Worm (Caenorhabditis elegans): ENCODE data around the gene snpc-3.4.

Gene snpc-3.4

ce11 chrIII:4060019-4060418 is 40.2 kb downstream of the snpc-3.4 start, which contains the start of gene his-70:
his-70 (minus strand) TSS chrIII:4060119.
- TF ChIP-seq F10E7.11 (tag; optimal IDR thresholded peaks at IDR 0.05) = no peak
- TF ChIP-seq ccch-3 (GFP tag; optimal IDR thresholded peaks at IDR 0.05) = no peak
- TF ChIP-seq nhr-27 (tag; optimal IDR thresholded peaks at IDR 0.05) = no peak
- TF ChIP-seq lin-40 (tag; optimal IDR thresholded peaks at IDR 0.05) = no peak
- no peak for TF ChIP-seq tlf-1 (GFP tag; optimal IDR thresholded peaks at IDR 0.05)
- no peak for TF ChIP-seq unc-130 (GFP tag; optimal IDR thresholded peaks at IDR 0.05)
- no peak for TF ChIP-seq nfya-2 (GFP tag; IDR thresholded peaks at IDR 0.05)
- TF ChIP-seq B0035.1 (tag; optimal IDR thresholded peaks at IDR 0.05) = no peak
- no peak for TF ChIP-seq ceh-58 (GFP tag; IDR thresholded peaks at IDR 0.05)
- TF ChIP-seq F39B2.1 (GFP tag; IDR thresholded peaks at IDR 0.05) = no peak
- TF ChIP-seq lsy-27 (tag; optimal IDR thresholded peaks at IDR 0.05; ENCODE audit: borderline replicate concordance, insufficient read depth) = no peak

- TF ChIP-seq rpc-1 (optimal IDR thresholded peaks at IDR 0.05) = peak; percentile 37
- TF ChIP-seq rpc-1 (tag; optimal IDR thresholded peaks at IDR 0.05) = peak; percentile 65
- TF ChIP-seq ztf-18 (tag; optimal IDR thresholded peaks at IDR 0.05) = peak; percentile 6
- TF ChIP-seq zfh-2 (GFP tag; conservative IDR thresholded peaks at IDR 0.05) = 0 out of 2 replicates have a peak, but pooled peaks have one; percentile 20
- TF ChIP-seq tbp1 (GFP tag; optimal IDR thresholded peaks at IDR 0.05) = peak; percentile 69
- 0 out of 2 replicates have a peak, but pooled peaks have one; percentile 13 for TF ChIP-seq F33H1.4 (GFP tag; IDR thresholded peaks at IDR 0.05)
- 0 out of 2 replicates have a peak, but pooled peaks have one; percentile 4 for TF ChIP-seq madf-3 (GFP tag; IDR thresholded peaks at IDR 0.05)
- peak; percentile 43 for TF ChIP-seq D2030.7 (GFP tag; IDR thresholded peaks at IDR 0.05)
- TF ChIP-seq cebp-2 (GFP tag; IDR thresholded peaks at IDR 0.05) = 0 out of 2 replicates have a peak, but pooled peaks have one; percentile 75
- peak; percentile 54; the same call in 1 of the 2 replicates for TF ChIP-seq lin-26 (GFP tag; IDR thresholded peaks at IDR 0.05)
These were observed 41.1 kb downstream of the snpc-3.4 start for ce11 chrIII:4060856-4061383.

DNA sequence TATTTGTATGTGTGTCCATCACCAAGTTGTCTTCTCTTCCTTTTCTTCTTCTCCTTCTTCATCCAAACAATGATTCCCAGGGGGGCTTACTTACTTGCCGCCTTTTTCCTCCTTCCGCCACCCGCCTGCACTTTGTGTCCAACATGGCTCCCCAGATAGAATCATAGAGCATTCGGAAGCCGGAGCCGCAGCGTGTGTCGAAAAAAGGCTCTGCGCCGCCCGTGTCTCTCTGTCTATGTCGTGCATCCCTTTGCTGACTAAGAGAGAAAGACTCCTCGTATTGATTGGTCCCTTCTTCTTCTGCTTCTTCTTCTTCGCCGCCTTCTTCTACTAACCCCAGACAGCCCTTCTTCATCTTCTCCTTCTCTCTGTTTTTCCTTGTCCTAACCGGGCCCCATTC is 43.9 kb downstream of the snpc-3.4 start:
- TF ChIP-seq nfya-1 (tag; optimal IDR thresholded peaks at IDR 0.05; ENCODE audit: borderline replicate concordance, insufficient read depth) (no peak), ztf-25 (GFP tag; IDR thresholded peaks at IDR 0.05) (0 out of 2 replicates have a peak, but pooled peaks have one; percentile 34), ztf-18 (tag; optimal IDR thresholded peaks at IDR 0.05) (peak; percentile 1), tbp1 (GFP tag; optimal IDR thresholded peaks at IDR 0.05) (no peak), K12H6.12 (tag; optimal IDR thresholded peaks at IDR 0.05) (peak; percentile 33), mcd-1 (GFP tag; IDR thresholded peaks at IDR 0.05) (0 out of 2 replicates have a peak, but pooled peaks have one; percentile 38), lsl-1 (GFP tag; optimal IDR thresholded peaks at IDR 0.05) (no peak), efl-1 (GFP tag; optimal IDR thresholded peaks at IDR 0.05) (no peak), attf-3 (GFP tag; conservative IDR thresholded peaks at IDR 0.05) (0 out of 2 replicates have a peak, but pooled peaks have one; percentile 16), sdz-38 (tag; optimal IDR thresholded peaks at IDR 0.05) (no peak), zfh-2 (GFP tag; conservative IDR thresholded peaks at IDR 0.05) (peak; percentile 94), ccch-3 (GFP tag; optimal IDR thresholded peaks at IDR 0.05) (no peak), attf-5 (GFP tag; optimal IDR thresholded peaks at IDR 0.05) (peak; percentile 13), mes-4 (tag; optimal IDR thresholded peaks at IDR 0.05) (no peak), cebp-1 (GFP tag; IDR thresholded peaks at IDR 0.05) (no peak), cebp-1 (tag; optimal IDR thresholded peaks at IDR 0.05) (peak; percentile 38)

DNA sequence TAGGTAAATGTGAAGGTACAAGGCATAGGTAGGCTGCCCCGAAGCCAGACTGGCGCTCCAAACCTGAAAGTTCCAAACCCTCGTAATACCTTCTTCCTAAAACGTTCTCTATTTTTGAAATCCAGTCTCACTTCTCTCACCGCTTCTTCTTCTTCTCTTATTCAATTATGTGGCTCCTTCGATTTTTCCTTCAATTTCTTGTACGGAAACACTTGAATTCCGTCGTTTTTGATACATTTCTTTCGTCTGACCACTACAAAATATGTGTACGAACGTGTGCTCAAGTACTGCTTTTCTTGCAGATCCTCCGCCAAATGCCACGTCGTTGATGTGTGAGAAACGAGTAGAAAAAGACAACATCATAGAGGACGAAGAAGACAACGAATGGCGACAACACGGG is 46.5 kb downstream of the snpc-3.4 start, which contains the start of gene unc-79:
unc-79 (plus strand) TSS at position 301 of the 400 bp plus-strand sequence.
- no peak for TF ChIP-seq B0019.2 (GFP tag; conservative IDR thresholded peaks at IDR 0.05)
- TF ChIP-seq F55B11.4 (tag; optimal IDR thresholded peaks at IDR 0.05; ENCODE audit: borderline replicate concordance, insufficient read depth) = no peak
- TF ChIP-seq ceh-58 (GFP tag; IDR thresholded peaks at IDR 0.05) = no peak
- no peak for TF ChIP-seq athp-1 (tag; optimal IDR thresholded peaks at IDR 0.05)
- TF ChIP-seq madf-3 (GFP tag; IDR thresholded peaks at IDR 0.05) = no peak
- TF ChIP-seq F57C9.4 (tag; optimal IDR thresholded peaks at IDR 0.05) = no peak
- TF ChIP-seq ZK185.1 (tag; optimal IDR thresholded peaks at IDR 0.05; ENCODE audit: poor library complexity, severe bottlenecking) = no peak
- no peak for TF ChIP-seq nfya-1 (tag; optimal IDR thresholded peaks at IDR 0.05; ENCODE audit: borderline replicate concordance, insufficient read depth)
- no peak for TF ChIP-seq chd-7 (tag; optimal IDR thresholded peaks at IDR 0.05)
- TF ChIP-seq Y95B8A.8 (GFP tag; IDR thresholded peaks at IDR 0.05) = no peak

All from whole organism, young adult.